Worm (Caenorhabditis elegans) whole organism, L3 larva: Measurements from ENCODE around the gene C08E8.5.
"Not testable (repeated sequence)": the region's sequence is repeated elsewhere in the genome, so short reads cannot be mapped to it uniquely, and the experiment has no call there.

Experiments used
- R02D3.7 ChIP-seq: fragments of 150-350 bp; optimal IDR thresholded peaks from 2 replicates; lab custom pipeline; 2014; ENCODE audit warnings: missing biosample characterization, missing genetic modification characterization
- aly-2 ChIP-seq: fragments of 150-350 bp; optimal IDR thresholded peaks from 2 replicates; lab custom pipeline; 2014; ENCODE audit warnings: missing biosample characterization, missing genetic modification characterization
- ama-1 ChIP-seq: fragments of 150-350 bp; optimal IDR thresholded peaks from 2 replicates; lab custom pipeline; 2018
- ceh-28 ChIP-seq: fragments of 150-350 bp; optimal IDR thresholded peaks from 2 replicates; lab custom pipeline; 2014; ENCODE audit warnings: missing biosample characterization, missing genetic modification reagents, missing genetic modification characterization
- daf-12 ChIP-seq: fragments of 150-350 bp; optimal IDR thresholded peaks from 2 replicates; lab custom pipeline; 2014; ENCODE audit warnings: missing biosample characterization, missing genetic modification reagents, missing genetic modification characterization
- egl-5 ChIP-seq: fragments of 150-350 bp; optimal IDR thresholded peaks from 2 replicates; lab custom pipeline; 2017; ENCODE audit warnings: missing biosample characterization, missing genetic modification reagents, missing genetic modification characterization, inconsistent platforms
- elt-1 ChIP-seq: fragments of 150-350 bp; optimal IDR thresholded peaks from 2 replicates; lab custom pipeline; 2014; ENCODE audit warnings: missing biosample characterization, missing genetic modification characterization
- elt-2 ChIP-seq: sonication (generic microtip); optimal IDR thresholded peaks from 2 replicates; lab custom pipeline; 2016; ENCODE audit warnings: missing genetic modification reagents, mild to moderate bottlenecking, missing genetic modification characterization, missing compliant biosample characterization
- elt-3 ChIP-seq, 3 experiments: fragments of 150-350 bp in 1 of 3; sonication (generic microtip) in 2 of 3; optimal IDR thresholded peaks; 2 replicates in 2 of 3; 4 replicates in 1 of 3; lab custom pipeline; 2014 to 2017; ENCODE audit warnings: missing biosample characterization in 3 of 3, missing genetic modification characterization in 3 of 3
- eor-1 ChIP-seq, 2 experiments: fragments of 150-350 bp; optimal IDR thresholded peaks; 2 replicates each; lab custom pipeline; 2014 to 2018; ENCODE audit warnings: missing biosample characterization in 2 of 2, missing genetic modification characterization in 2 of 2
- fkh-10 ChIP-seq: sonication (generic microtip); optimal IDR thresholded peaks from 2 replicates; lab custom pipeline; 2017; ENCODE audit warnings: missing biosample characterization, missing genetic modification reagents, missing genetic modification characterization
- fkh-2 ChIP-seq: fragments of 150-350 bp; optimal IDR thresholded peaks from 2 replicates; lab custom pipeline; 2014; ENCODE audit warnings: missing biosample characterization, missing genetic modification reagents, missing genetic modification characterization
- fos-1 ChIP-seq: fragments of 150-350 bp; optimal IDR thresholded peaks from 2 replicates; lab custom pipeline; 2014; ENCODE audit warnings: missing biosample characterization, missing genetic modification characterization
- hmg-11 ChIP-seq: sonication (generic microtip); optimal IDR thresholded peaks from 2 replicates; lab custom pipeline; 2016; ENCODE audit warnings: missing genetic modification characterization, missing compliant biosample characterization
- lin-15B ChIP-seq: fragments of 150-350 bp; optimal IDR thresholded peaks from 2 replicates; lab custom pipeline; 2014; ENCODE audit warnings: missing biosample characterization, missing genetic modification characterization
- lsy-12 ChIP-seq: sonication (generic microtip); optimal IDR thresholded peaks from 2 replicates; lab custom pipeline; 2016; ENCODE audit warnings: mild to moderate bottlenecking, missing genetic modification characterization, missing compliant biosample characterization
- mdl-1 ChIP-seq: fragments of 150-350 bp; optimal IDR thresholded peaks from 2 replicates; lab custom pipeline; 2014; ENCODE audit warnings: missing biosample characterization, missing genetic modification characterization
- nhr-11 ChIP-seq: fragments of 150-350 bp; optimal IDR thresholded peaks from 2 replicates; lab custom pipeline; 2014; ENCODE audit warnings: missing biosample characterization, missing genetic modification characterization
- nhr-12 ChIP-seq: fragments of 150-350 bp; optimal IDR thresholded peaks from 2 replicates; lab custom pipeline; 2014; ENCODE audit warnings: missing biosample characterization, missing genetic modification characterization
- nhr-23 ChIP-seq: fragments of 150-350 bp; optimal IDR thresholded peaks from 2 replicates; lab custom pipeline; 2014; ENCODE audit warnings: missing biosample characterization, missing genetic modification reagents, missing genetic modification characterization
- nhr-237 ChIP-seq: fragments of 150-350 bp; optimal IDR thresholded peaks from 2 replicates; lab custom pipeline; 2014; ENCODE audit warnings: missing biosample characterization, missing genetic modification characterization
- nhr-43 ChIP-seq: sonication (generic microtip); optimal IDR thresholded peaks from 2 replicates; lab custom pipeline; 2016; ENCODE audit warnings: mild to moderate bottlenecking, missing genetic modification characterization, missing compliant biosample characterization; ENCODE audit not compliant: poor library complexity, severe bottlenecking
- nhr-67 ChIP-seq: fragments of 150-350 bp; optimal IDR thresholded peaks from 2 replicates; lab custom pipeline; 2014; ENCODE audit warnings: missing biosample characterization, missing genetic modification characterization
- nhr-76 ChIP-seq: fragments of 150-350 bp; sonication (generic microtip); optimal IDR thresholded peaks from 5 replicates; lab custom pipeline; 2014; ENCODE audit warnings: missing biosample characterization, missing genetic modification characterization
- nhr-77 ChIP-seq: fragments of 150-350 bp; optimal IDR thresholded peaks from 2 replicates; lab custom pipeline; 2014; ENCODE audit warnings: missing biosample characterization, missing genetic modification characterization
- pha-4 ChIP-seq: fragments of 150-350 bp; optimal IDR thresholded peaks from 2 replicates; lab custom pipeline; 2014; ENCODE audit warnings: missing biosample characterization, missing genetic modification reagents, missing genetic modification characterization
- pqm-1 ChIP-seq: fragments of 150-350 bp; optimal IDR thresholded peaks from 2 replicates; lab custom pipeline; 2017; ENCODE audit warnings: missing biosample characterization, missing genetic modification characterization, inconsistent platforms
- sea-2 ChIP-seq: fragments of 150-350 bp; sonication (generic microtip); optimal IDR thresholded peaks from 4 replicates; lab custom pipeline; 2014; ENCODE audit warnings: missing biosample characterization, missing genetic modification reagents, missing genetic modification characterization
- snpc-4 ChIP-seq: fragments of 150-350 bp; optimal IDR thresholded peaks from 2 replicates; lab custom pipeline; 2014; ENCODE audit warnings: missing biosample characterization, missing genetic modification characterization
- unc-62 ChIP-seq: fragments of 150-350 bp; sonication (generic microtip); optimal IDR thresholded peaks from 4 replicates; lab custom pipeline; 2014; ENCODE audit warnings: missing biosample characterization, missing genetic modification reagents, missing genetic modification characterization
- zag-1 ChIP-seq: fragments of 150-350 bp; optimal IDR thresholded peaks from 2 replicates; lab custom pipeline; 2014; ENCODE audit warnings: missing biosample characterization, missing genetic modification characterization
- ztf-11 ChIP-seq: fragments of 150-350 bp; optimal IDR thresholded peaks from 2 replicates; lab custom pipeline; 2014; ENCODE audit warnings: missing biosample characterization, missing genetic modification characterization

C08E8.5 gene

DNA sequence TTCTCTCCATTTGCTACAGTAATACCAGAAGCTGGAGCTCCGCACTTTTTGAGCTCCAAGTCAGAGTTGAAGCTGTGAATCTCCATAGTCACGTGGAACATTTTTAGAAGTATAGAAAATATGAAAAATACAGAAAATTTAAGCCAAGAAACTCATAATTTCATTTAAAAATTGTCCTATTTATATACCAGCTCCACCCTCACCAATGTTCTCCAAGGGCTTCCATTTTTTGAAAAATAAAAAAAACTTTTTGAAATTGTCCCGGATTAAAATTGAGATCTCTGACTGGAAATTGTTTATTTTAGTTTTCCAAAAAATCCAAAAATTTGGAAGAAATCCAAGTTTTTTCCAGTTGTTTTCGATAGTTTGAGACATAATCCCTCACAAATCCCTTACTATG lies at the start of gene C08E8.5:
Gene C08E8.5, minus strand, starts transcription at position 101 of the 400 bp plus-strand sequence.
- TF ChIP-seq nhr-76, result no peak
- TF ChIP-seq fkh-10 (GFP tag; lab: Kevin White, UChicago), result no peak
- TF ChIP-seq eor-1 (tag; optimal IDR thresholded peaks at IDR 0.05; lab: Kevin White, UChicago), result no peak
- TF ChIP-seq ceh-28 (tag; lab: Kevin White, UChicago), result no peak

- TF ChIP-seq fos-1 (tag; lab: Kevin White, UChicago); sea-2; ama-1 (lab: Kevin White, UChicago): not testable (repeated sequence)
- TF ChIP-seq, all 47 proteins: peak for 0; not testable (repeated sequence) for 47
These were observed 45.0 kb upstream of the C08E8.5 start, which contains the start of gene srh-209 for ce11 chrV:18404767-18405166. Gene srh-209, minus strand, starts transcription at chrV:18404867.

ce11 chrV:18402743-18403142 lies 43.0 kb upstream of the C08E8.5 start:
- no peak for TF ChIP-seq snpc-4 (tag; lab: Kevin White, UChicago)
- TF ChIP-seq elt-2 (tag; lab: Kevin White, UChicago), result no peak
- TF ChIP-seq zag-1 (tag; lab: Kevin White, UChicago), result no peak
- no peak for TF ChIP-seq nhr-43 (tag; lab: Kevin White, UChicago)
- TF ChIP-seq egl-5 (tag; lab: Kevin White, UChicago), result no peak
- TF ChIP-seq daf-12 (tag; lab: Kevin White, UChicago), result no peak
- TF ChIP-seq fkh-10 (GFP tag; lab: Kevin White, UChicago), result no peak

DNA sequence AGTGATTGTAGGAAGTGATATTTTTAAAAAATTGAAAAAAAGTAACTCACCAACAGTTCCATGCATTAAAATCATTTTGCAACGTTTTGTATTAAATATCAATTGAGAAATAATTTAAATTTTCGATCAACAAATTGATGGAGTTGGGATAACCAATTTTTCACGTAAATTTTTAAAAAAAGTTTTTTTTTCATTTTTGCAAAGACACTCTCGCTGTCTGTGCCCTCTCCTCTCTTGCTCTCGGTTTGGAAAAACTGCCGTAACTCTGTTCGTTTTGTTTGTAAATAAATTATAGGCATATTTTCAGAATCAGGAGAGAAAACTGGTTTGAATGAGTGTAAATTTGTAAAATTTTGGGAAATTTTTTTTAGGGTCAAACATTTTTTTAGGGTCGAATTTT lies 38.0 kb upstream of the C08E8.5 start, which contains the start of gene Y51A2B.16:
Gene Y51A2B.16, minus strand, starts transcription at position 101 of the 400 bp plus-strand sequence.
- TF ChIP-seq fkh-2 (tag; lab: Kevin White, UChicago), result no peak
- TF ChIP-seq nhr-67 (tag; lab: Kevin White, UChicago), result no peak
- no peak for TF ChIP-seq egl-5 (tag; lab: Kevin White, UChicago)

DNA sequence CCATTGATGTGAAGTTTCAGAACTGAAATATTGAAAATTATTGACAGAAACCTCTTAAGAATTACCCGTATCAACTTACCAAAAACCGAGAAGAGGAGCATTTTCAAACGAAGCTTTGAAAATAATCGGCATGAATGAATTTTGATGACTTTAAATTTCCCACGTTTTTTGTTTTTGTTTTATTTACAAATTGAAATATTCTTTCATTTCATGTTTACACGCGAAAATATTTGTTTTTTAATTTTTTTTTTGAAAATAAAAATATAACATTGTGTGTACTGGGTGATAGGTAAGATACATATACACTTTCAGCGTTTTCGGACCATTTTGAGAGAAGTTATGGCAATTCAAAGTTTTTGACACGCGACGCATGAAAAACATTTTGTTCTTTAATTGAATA lies 35.9 kb upstream of the C08E8.5 start, which contains the start of gene Y51A2B.9:
Gene Y51A2B.9, minus strand, starts transcription at position 101 of the 400 bp plus-strand sequence.
- no peak for TF ChIP-seq snpc-4 (tag; lab: Kevin White, UChicago)
- TF ChIP-seq fkh-2 (tag; lab: Kevin White, UChicago), result no peak

- no peak for TF ChIP-seq elt-1 (tag; lab: Kevin White, UChicago)
- TF ChIP-seq hmg-11 (tag; lab: Kevin White, UChicago), result no peak
- no peak for TF ChIP-seq nhr-11 (tag; lab: Kevin White, UChicago)
- no peak for TF ChIP-seq lin-15B
- no peak for TF ChIP-seq nhr-12 (tag; lab: Kevin White, UChicago)
- no peak for TF ChIP-seq aly-2 (tag; lab: Kevin White, UChicago)
- TF ChIP-seq nhr-237 (tag; lab: Kevin White, UChicago), result no peak
- TF ChIP-seq egl-5 (tag; lab: Kevin White, UChicago), result no peak
- no peak for TF ChIP-seq pha-4 (tag; lab: Kevin White, UChicago)
- no peak for TF ChIP-seq sea-2
- TF ChIP-seq elt-2 (tag; lab: Kevin White, UChicago), result no peak
- TF ChIP-seq unc-62 (GFP tag; lab: Kevin White, UChicago), result no peak
- TF ChIP-seq nhr-23, result no peak
- no peak for TF ChIP-seq daf-12 (tag; lab: Kevin White, UChicago)
- TF ChIP-seq R02D3.7 (tag; lab: Kevin White, UChicago), result no peak
These were observed 34.4 kb upstream of the C08E8.5 start, which contains the start of gene Y51A2B.6 for ce11 chrV:18394203-18394602. Gene Y51A2B.6, minus strand, starts transcription at chrV:18394303.

- no peak for TF ChIP-seq elt-3 (tag; optimal IDR thresholded peaks at IDR 0.05; lab: Kevin White, UChicago)
- no peak for TF ChIP-seq nhr-77
- TF ChIP-seq ztf-11 (tag; lab: Kevin White, UChicago), result no peak
- no peak for TF ChIP-seq unc-62 (GFP tag; lab: Kevin White, UChicago)
- no peak for TF ChIP-seq mdl-1 (tag; lab: Kevin White, UChicago)
- TF ChIP-seq pqm-1, result no peak
- TF ChIP-seq daf-12 (tag; lab: Kevin White, UChicago), result no peak
- no peak for TF ChIP-seq lsy-12
- no peak for TF ChIP-seq egl-5 (tag; lab: Kevin White, UChicago)
- no peak for TF ChIP-seq pha-4 (tag; lab: Kevin White, UChicago)
- no peak for TF ChIP-seq nhr-23
These were observed 29.3 kb upstream of the C08E8.5 start, which contains the start of the genes Y51A2B.4 and Y51A2B.5 for ce11 chrV:18389046-18389445. Gene Y51A2B.4, minus strand, starts transcription at chrV:18389146. Gene Y51A2B.5, plus strand, starts transcription at chrV:18389277.
